Fruit fly (Drosophila melanogaster): ENCODE data around the gene CG33635.

Gene CG33635

DNA sequence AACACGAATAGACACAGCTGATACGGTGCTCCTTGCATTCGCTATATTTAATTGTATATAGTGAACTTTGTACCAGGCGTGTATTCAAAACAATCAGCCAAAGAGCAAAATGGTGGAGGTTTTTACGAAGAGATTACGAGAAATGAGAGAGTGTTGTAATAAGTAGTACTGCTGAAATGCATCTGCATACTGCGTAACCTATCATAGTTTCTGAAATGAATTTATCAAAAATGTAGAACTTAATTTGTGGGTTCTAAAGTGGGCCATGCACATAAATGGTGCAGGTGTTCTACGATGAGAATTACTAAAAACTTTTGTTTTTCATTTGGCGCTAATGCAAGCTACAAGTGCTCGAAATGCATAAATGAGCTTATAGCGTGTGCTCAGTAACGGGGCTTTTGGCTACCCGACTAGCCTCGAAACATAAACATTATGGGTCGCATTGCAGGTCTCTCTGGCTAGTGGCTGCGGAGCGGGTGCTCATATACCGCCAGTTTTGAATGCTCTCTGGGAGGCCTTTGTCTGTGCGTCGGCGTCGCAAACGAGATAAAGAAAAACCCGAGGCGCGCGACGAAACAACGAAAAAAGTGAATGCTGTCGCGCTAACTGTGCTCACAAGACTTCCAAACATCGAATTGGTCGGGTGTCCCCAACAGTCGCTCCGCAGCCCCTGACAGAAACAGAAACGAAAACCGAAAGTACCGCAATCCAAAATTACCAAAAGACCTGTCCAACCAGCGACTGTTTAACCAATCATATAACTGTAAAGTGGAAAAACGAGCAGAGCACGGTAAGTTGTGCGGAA is 26.8 kb downstream of the CG33635 start, which contains the start of gene Gs1 (continued):
- TF ChIP-seq hb (GFP tag; IDR thresholded peaks at IDR 0.05; ENCODE audit: partially characterized antibody) = no peak
- peak; percentile 18; the same call in 1 of the 2 replicates for TF ChIP-seq seq (GFP tag; IDR thresholded peaks at IDR 0.05)
- TF ChIP-seq CG7839 (tag; optimal IDR thresholded peaks at IDR 0.05) = peak; percentile 6
- no peak for TF ChIP-seq CG7928 (GFP tag; optimal IDR thresholded peaks at IDR 0.05)
- no peak for TF ChIP-seq Antp (GFP tag; optimal IDR thresholded peaks at IDR 0.05)
- no peak; the same call in 2 of the 3 replicates for TF ChIP-seq otp (GFP tag; IDR thresholded peaks at IDR 0.05)
- no peak for TF ChIP-seq ham (GFP tag; IDR thresholded peaks at IDR 0.05)
- no peak for TF ChIP-seq bcd (GFP tag; optimal IDR thresholded peaks at IDR 0.05)
- TF ChIP-seq yki (optimal IDR thresholded peaks at IDR 0.05) = peak; percentile 36
- TF ChIP-seq CG18476 (GFP tag; optimal IDR thresholded peaks at IDR 0.05) = no peak
- TF ChIP-seq Vsx1 (GFP tag; optimal IDR thresholded peaks at IDR 0.05) = peak; percentile 52
- peak; percentile 30 for TF ChIP-seq CG31365 (tag; optimal IDR thresholded peaks at IDR 0.05)
- no peak for TF ChIP-seq CG18619 (GFP tag; optimal IDR thresholded peaks at IDR 0.05)
- no peak for TF ChIP-seq toy (GFP tag; IDR thresholded peaks at IDR 0.05)
- peak; percentile 70 for TF ChIP-seq sob (GFP tag; IDR thresholded peaks at IDR 0.05)
- no peak for TF ChIP-seq CG8944 (GFP tag; optimal IDR thresholded peaks at IDR 0.05)
- TF ChIP-seq tgo (GFP tag; IDR thresholded peaks at IDR 0.05) = no peak; the same call in 2 of the 3 replicates
- no peak for TF ChIP-seq CG13624 (GFP tag; optimal IDR thresholded peaks at IDR 0.05)
- no peak for TF ChIP-seq al (GFP tag; IDR thresholded peaks at IDR 0.05)
- no peak for TF ChIP-seq sima (GFP tag; optimal IDR thresholded peaks at IDR 0.05)
- TF ChIP-seq CG12219 (GFP tag; optimal IDR thresholded peaks at IDR 0.05) = peak; percentile 34
- TF ChIP-seq ind (GFP tag; optimal IDR thresholded peaks at IDR 0.05) = no peak
- TF ChIP-seq pum (GFP tag; optimal IDR thresholded peaks at IDR 0.05) = no peak
- no peak for TF ChIP-seq CG9876 (GFP tag; optimal IDR thresholded peaks at IDR 0.05)
- TF ChIP-seq nom (GFP tag; optimal IDR thresholded peaks at IDR 0.05) = peak; percentile 84
- peak; percentile 13 for TF ChIP-seq CG6254 (GFP tag; optimal IDR thresholded peaks at IDR 0.05)
- TF ChIP-seq CG14441 (GFP tag; IDR thresholded peaks at IDR 0.05) = no peak
- TF ChIP-seq CG16779 (GFP tag; IDR thresholded peaks at IDR 0.05) = 0 out of 2 replicates have a peak, but pooled peaks have one; percentile 12
- no peak for TF ChIP-seq D (optimal IDR thresholded peaks at IDR 0.05)
- no peak for TF ChIP-seq D (GFP tag; optimal IDR thresholded peaks at IDR 0.05)
- no peak for TF ChIP-seq Abd-B (GFP tag; optimal IDR thresholded peaks at IDR 0.05)
- TF ChIP-seq exex (tag; optimal IDR thresholded peaks at IDR 0.05) = peak; percentile 22
- peak; percentile 81 for TF ChIP-seq lab (GFP tag; optimal IDR thresholded peaks at IDR 0.05)
- no peak for TF ChIP-seq H2.0 (GFP tag; IDR thresholded peaks at IDR 0.05)
- no peak for TF ChIP-seq pan (optimal IDR thresholded peaks at IDR 0.05)
- peak in 1 of 2 experiments; percentile 29 for TF ChIP-seq pan (GFP tag; optimal IDR thresholded peaks at IDR 0.05 in 1 of 2, IDR thresholded peaks at IDR 0.05 in 1 of 2)
- TF ChIP-seq CG12769 (tag; optimal IDR thresholded peaks at IDR 0.05) = peak; percentile 77
- TF ChIP-seq lbe (GFP tag; optimal IDR thresholded peaks at IDR 0.05) = peak; percentile 0
- peak; percentile 74; the same call in 2 of the 3 replicates for TF ChIP-seq so (GFP tag; IDR thresholded peaks at IDR 0.05)
- no peak for TF ChIP-seq CG4360 (GFP tag; IDR thresholded peaks at IDR 0.05)
- no peak for TF ChIP-seq phol (tag; optimal IDR thresholded peaks at IDR 0.05)
- peak; percentile 21 for TF ChIP-seq kah (GFP tag; optimal IDR thresholded peaks at IDR 0.05)
- TF ChIP-seq CG4404 (GFP tag; IDR thresholded peaks at IDR 0.05) = no peak
- no peak; the same call in 1 of the 2 replicates for TF ChIP-seq CG31441 (GFP tag; IDR thresholded peaks at IDR 0.05)
- no peak for TF ChIP-seq az2 (GFP tag; optimal IDR thresholded peaks at IDR 0.05)
- peak; percentile 39 for TF ChIP-seq CG17829 (tag; optimal IDR thresholded peaks at IDR 0.05)
- peak; percentile 32; the same call in 1 of the 3 replicates for TF ChIP-seq CG34422 (GFP tag; IDR thresholded peaks at IDR 0.05)
- TF ChIP-seq tx (GFP tag; optimal IDR thresholded peaks at IDR 0.05) = no peak
- peak; percentile 12; the same call in 1 of the 2 replicates for TF ChIP-seq CG43689 (GFP tag; IDR thresholded peaks at IDR 0.05)
- no peak for TF ChIP-seq pzg (GFP tag; optimal IDR thresholded peaks at IDR 0.05)
